Fruit fly (Drosophila melanogaster): ENCODE data around the gene mri.

The mri gene

DNA sequence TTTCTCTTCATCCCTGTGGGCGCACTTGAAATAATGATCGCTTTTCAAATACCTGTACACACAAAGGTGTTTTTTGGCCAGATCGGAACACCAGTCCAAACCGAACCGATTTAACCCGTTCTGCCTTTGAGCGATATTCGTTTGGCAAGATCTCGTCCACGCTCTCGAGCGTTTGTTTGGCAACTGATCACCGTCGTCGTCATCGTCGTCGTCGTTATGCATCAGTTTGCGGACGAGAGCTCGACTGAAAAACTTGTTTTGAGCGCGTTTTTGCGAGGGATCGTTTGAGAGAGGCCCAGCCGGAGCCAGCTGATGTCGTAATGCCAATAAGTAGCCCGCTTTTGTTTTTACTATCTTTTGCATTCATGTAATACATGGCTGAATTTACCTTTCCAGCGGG is 21.5 kb upstream of the mri start (continued):
- TF ChIP-seq CG8765 (GFP tag; IDR thresholded peaks at IDR 0.05) (no peak), CG12219 (GFP tag; optimal IDR thresholded peaks at IDR 0.05) (no peak), CG13894 (tag; optimal IDR thresholded peaks at IDR 0.05) (peak; percentile 56), Gsc (GFP tag; IDR thresholded peaks at IDR 0.05) (no peak), CG12769 (tag; optimal IDR thresholded peaks at IDR 0.05) (peak; percentile 14), dan (GFP tag; IDR thresholded peaks at IDR 0.05) (no peak), ato (GFP tag; IDR thresholded peaks at IDR 0.05; ENCODE audit: partially characterized antibody) (no peak), Jarid2 (GFP tag; optimal IDR thresholded peaks at IDR 0.05) (peak; percentile 62), zen2 (GFP tag; IDR thresholded peaks at IDR 0.05; ENCODE audit: partially characterized antibody) (no peak), CG1792 (GFP tag; optimal IDR thresholded peaks at IDR 0.05) (no peak)

DNA sequence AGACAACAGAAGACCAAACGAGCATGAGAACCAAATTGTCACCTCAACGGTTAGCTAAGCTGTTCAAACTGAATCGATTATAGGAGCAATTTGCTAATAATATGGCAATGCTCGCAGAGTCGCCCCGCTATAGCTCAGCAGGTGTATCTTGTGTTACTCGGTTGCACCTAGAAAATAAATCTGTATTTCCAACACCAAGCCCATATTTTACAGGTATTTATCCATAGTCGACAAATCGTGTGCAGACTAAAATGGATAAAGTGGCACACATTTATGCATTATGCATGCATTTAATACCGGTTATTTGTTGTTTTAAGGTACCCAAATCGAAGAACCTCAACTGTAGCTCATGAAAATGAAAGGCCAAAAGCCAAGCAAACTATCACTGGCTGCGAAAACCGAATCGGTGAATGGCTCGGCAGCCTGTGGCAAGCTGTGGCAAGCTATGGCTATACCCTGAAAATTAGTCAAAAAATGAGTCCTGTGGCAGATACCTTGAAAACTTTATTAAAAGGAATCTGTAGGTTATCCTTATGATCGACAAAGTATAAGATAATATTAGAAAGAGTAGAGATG is 21.0 kb upstream of the mri start, which contains the start of gene Vdup1:
Gene Vdup1 (minus strand): TSS at position 51 of the 576 bp plus-strand sequence.
- no peak for TF ChIP-seq run (tag; optimal IDR thresholded peaks at IDR 0.05)
- no peak for TF ChIP-seq CG17359 (tag; optimal IDR thresholded peaks at IDR 0.05)
- TF ChIP-seq vvl (GFP tag; IDR thresholded peaks at IDR 0.05): peak; percentile 80
- no peak for TF ChIP-seq nerfin-2 (GFP tag; IDR thresholded peaks at IDR 0.05; ENCODE audit: partially characterized antibody)
- TF ChIP-seq C15 (GFP tag; IDR thresholded peaks at IDR 0.05): no peak
- peak; percentile 70 for TF ChIP-seq sens (GFP tag)
- TF ChIP-seq repo (GFP tag; optimal IDR thresholded peaks at IDR 0.05): no peak
- peak; percentile 62 for TF ChIP-seq Ets65A (GFP tag)

DNA sequence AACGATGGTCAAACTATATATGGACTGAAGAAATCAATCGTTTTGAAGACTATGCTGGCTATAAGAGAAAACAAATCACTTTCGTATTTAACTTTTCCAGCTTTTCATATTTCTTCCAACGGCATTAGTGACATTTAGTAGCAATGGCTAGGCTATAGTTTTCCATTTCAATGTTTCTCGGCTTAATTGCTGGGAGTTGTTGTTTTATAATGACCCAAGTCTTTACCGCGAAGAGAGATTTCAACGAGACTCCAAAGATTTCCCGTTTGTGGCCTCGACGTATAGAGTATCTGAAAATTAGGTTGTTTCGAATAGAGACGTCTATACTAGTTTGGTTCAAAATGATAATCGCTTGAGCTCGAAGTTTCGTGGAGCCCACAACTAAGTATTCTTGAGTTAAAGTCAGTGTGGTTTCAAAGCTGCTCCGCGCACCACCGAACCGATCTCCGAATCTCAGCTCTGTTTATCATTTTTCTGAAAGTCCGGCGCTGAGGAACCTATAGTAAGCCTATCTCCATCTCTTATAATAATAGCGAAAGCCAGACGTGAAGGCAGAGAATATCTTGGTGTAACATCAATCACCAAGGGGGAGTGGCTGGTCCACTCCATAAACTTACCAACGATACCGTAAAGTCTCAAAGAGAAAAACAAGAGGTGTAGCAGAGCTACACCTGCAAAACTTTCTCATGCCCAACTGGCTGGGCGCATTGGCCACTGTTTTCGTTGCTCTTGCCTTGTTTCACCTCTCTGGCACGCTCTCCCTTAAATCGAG is 20.3 kb upstream of the mri start, which contains the start of gene CG13875:
Gene CG13875 (plus strand): TSS at position 434 of the 772 bp plus-strand sequence.
- no peak for TF ChIP-seq stc (GFP tag; IDR thresholded peaks at IDR 0.05)
- peak; percentile 11; the same call in 1 of the 3 replicates for TF ChIP-seq CG11695 (GFP tag; IDR thresholded peaks at IDR 0.05)
- TF ChIP-seq ci (GFP tag; IDR thresholded peaks at IDR 0.05): peak; percentile 51; the same call in 1 of the 3 replicates
- peak; percentile 4 for TF ChIP-seq BtbVII (GFP tag; optimal IDR thresholded peaks at IDR 0.05)
- TF ChIP-seq row (GFP tag; IDR thresholded peaks at IDR 0.05): 0 out of 3 replicates have a peak, but pooled peaks have one; percentile 21
- no peak for TF ChIP-seq CG9876 (GFP tag; optimal IDR thresholded peaks at IDR 0.05)
- peak; percentile 84 for TF ChIP-seq pros (GFP tag; optimal IDR thresholded peaks at IDR 0.05)
- peak; percentile 76 for TF ChIP-seq kni (GFP tag; optimal IDR thresholded peaks at IDR 0.05)
- TF ChIP-seq z (GFP tag; IDR thresholded peaks at IDR 0.05): peak; percentile 81
- no peak for TF ChIP-seq ap (GFP tag; IDR thresholded peaks at IDR 0.05)
- TF ChIP-seq CG3163 (GFP tag; optimal IDR thresholded peaks at IDR 0.05): peak; percentile 95
- peak; percentile 67 for TF ChIP-seq D19A (tag; optimal IDR thresholded peaks at IDR 0.05)
- peak; percentile 28 for TF ChIP-seq lab (GFP tag; optimal IDR thresholded peaks at IDR 0.05)
- TF ChIP-seq oc (tag; optimal IDR thresholded peaks at IDR 0.05): peak; percentile 42
- no peak for TF ChIP-seq Taf1 (GFP tag; IDR thresholded peaks at IDR 0.05)
- peak; percentile 77 for TF ChIP-seq CG12769 (tag; optimal IDR thresholded peaks at IDR 0.05)
- peak; percentile 38 for TF ChIP-seq CG13287 (GFP tag; IDR thresholded peaks at IDR 0.05; ENCODE audit: partially characterized antibody)
- TF ChIP-seq nom (GFP tag; optimal IDR thresholded peaks at IDR 0.05): peak; percentile 56
- TF ChIP-seq CG10543 (GFP tag; optimal IDR thresholded peaks at IDR 0.05): peak; percentile 20
- peak; percentile 35 for TF ChIP-seq Deaf1 (tag; optimal IDR thresholded peaks at IDR 0.05)
- TF ChIP-seq unc-4 (GFP tag; IDR thresholded peaks at IDR 0.05; ENCODE audit: partially characterized antibody): peak; percentile 22; the same call in 1 of the 2 replicates
- TF ChIP-seq Trl (optimal IDR thresholded peaks at IDR 0.05): peak; percentile 72
- no peak for TF ChIP-seq Trl (GFP tag; optimal IDR thresholded peaks at IDR 0.05)
- no peak for TF ChIP-seq CG13123 (GFP tag; optimal IDR thresholded peaks at IDR 0.05)
- peak; percentile 64 for TF ChIP-seq CG13894 (tag; optimal IDR thresholded peaks at IDR 0.05)
- TF ChIP-seq chinmo (GFP tag; IDR thresholded peaks at IDR 0.05; ENCODE audit: partially characterized antibody): peak; percentile 78; the same call in 2 of the 4 replicates
- TF ChIP-seq CG12942 (GFP tag; optimal IDR thresholded peaks at IDR 0.05): no peak

Data from whole organism, embryonic.